Worm (Caenorhabditis elegans): Measurements from ENCODE around the gene C27D8.2.

Gene C27D8.2

ce11 chrIV:12698880-12699279 lies 12.1 kb upstream of the C27D8.2 start:
- TF ChIP-seq gmeb-1 (tag; optimal IDR thresholded peaks at IDR 0.05) (peak; percentile 24), lsy-2 (tag; optimal IDR thresholded peaks at IDR 0.05) (no peak), F13H6.1 (tag; optimal IDR thresholded peaks at IDR 0.05) (peak; percentile 23), fos-1 (tag; optimal IDR thresholded peaks at IDR 0.05) (peak; percentile 79), elt-1 (tag; optimal IDR thresholded peaks at IDR 0.05) (no peak)

- TF ChIP-seq elt-3 (tag; optimal IDR thresholded peaks at IDR 0.05) (no peak), fos-1 (tag; optimal IDR thresholded peaks at IDR 0.05) (peak; percentile 75)
Measured at ce11 chrIV:12700204-12700603, 10.8 kb upstream of the C27D8.2 start.

ce11 chrIV:12700944-12701343 lies 10.1 kb upstream of the C27D8.2 start:
- TF ChIP-seq lin-11 (tag; optimal IDR thresholded peaks at IDR 0.05), result no peak
- TF ChIP-seq fos-1 (tag; optimal IDR thresholded peaks at IDR 0.05), result peak; percentile 15
- no peak for TF ChIP-seq nhr-23 (tag; optimal IDR thresholded peaks at IDR 0.05)
- TF ChIP-seq sma-3 (GFP tag; optimal IDR thresholded peaks at IDR 0.05), result no peak
- no peak for TF ChIP-seq F13H6.1 (tag; optimal IDR thresholded peaks at IDR 0.05)

- TF ChIP-seq mab-5 (tag; optimal IDR thresholded peaks at IDR 0.05), result no peak
- TF ChIP-seq unc-39 (tag; optimal IDR thresholded peaks at IDR 0.05), result no peak
- TF ChIP-seq Y55F3AM.14 (GFP tag; optimal IDR thresholded peaks at IDR 0.05), result no peak
- TF ChIP-seq nhr-21 (tag; optimal IDR thresholded peaks at IDR 0.05), result no peak
- no peak for TF ChIP-seq ZK546.5 (tag; optimal IDR thresholded peaks at IDR 0.05)
- no peak for TF ChIP-seq nhr-77 (tag; optimal IDR thresholded peaks at IDR 0.05)
- no peak for TF ChIP-seq lin-39 (tag; optimal IDR thresholded peaks at IDR 0.05)
- no peak for TF ChIP-seq mbf-1 (tag; optimal IDR thresholded peaks at IDR 0.05)
- TF ChIP-seq snpc-4 (tag; optimal IDR thresholded peaks at IDR 0.05), result no peak
- no peak for TF ChIP-seq nhr-12 (tag; optimal IDR thresholded peaks at IDR 0.05)
- no peak for TF ChIP-seq nhr-10 (tag; optimal IDR thresholded peaks at IDR 0.05)
- no peak for TF ChIP-seq F13H6.1 (tag; optimal IDR thresholded peaks at IDR 0.05)
- no peak for TF ChIP-seq ztf-11 (tag; optimal IDR thresholded peaks at IDR 0.05)
- no peak for TF ChIP-seq elt-1 (tag; optimal IDR thresholded peaks at IDR 0.05)
- TF ChIP-seq mdl-1 (tag; optimal IDR thresholded peaks at IDR 0.05), result no peak
- TF ChIP-seq egl-27 (tag; optimal IDR thresholded peaks at IDR 0.05), result no peak
- no peak for TF ChIP-seq unc-62 (GFP tag; optimal IDR thresholded peaks at IDR 0.05)
Measured at ce11 chrIV:12703811-12704210, 7.2 kb upstream of the C27D8.2 start, which contains the start of gene C27D8.4. Gene C27D8.4, plus strand, starts transcription at chrIV:12704111.

ce11 chrIV:12711644-12712043 lies 627 bp downstream of the C27D8.2 start, which contains the start of gene C27D8.3:
Gene C27D8.3, minus strand, starts transcription at chrIV:12711744.
- TF ChIP-seq mbf-1 (tag; optimal IDR thresholded peaks at IDR 0.05) (no peak), fos-1 (tag; optimal IDR thresholded peaks at IDR 0.05) (no peak), skn-1 (tag; optimal IDR thresholded peaks at IDR 0.05) (no peak), ztf-1 (GFP tag; conservative IDR thresholded peaks at IDR 0.05) (no peak), R02D3.7 (tag; optimal IDR thresholded peaks at IDR 0.05) (no peak), ztf-11 (tag; optimal IDR thresholded peaks at IDR 0.05) (no peak), nhr-12 (tag; optimal IDR thresholded peaks at IDR 0.05) (no peak), ZK546.5 (tag; optimal IDR thresholded peaks at IDR 0.05) (no peak), snpc-4 (tag; optimal IDR thresholded peaks at IDR 0.05) (no peak), C34F6.9 (tag; optimal IDR thresholded peaks at IDR 0.05) (no peak), nhr-129 (tag; optimal IDR thresholded peaks at IDR 0.05) (no peak), nhr-6 (tag; optimal IDR thresholded peaks at IDR 0.05) (no peak), Y55F3AM.14 (GFP tag; optimal IDR thresholded peaks at IDR 0.05) (no peak), nhr-23 (tag; optimal IDR thresholded peaks at IDR 0.05) (no peak)

- no peak for TF ChIP-seq ztf-11 (tag; optimal IDR thresholded peaks at IDR 0.05)
- no peak for TF ChIP-seq unc-55 (GFP tag; optimal IDR thresholded peaks at IDR 0.05)
- no peak for TF ChIP-seq unc-62 (GFP tag; optimal IDR thresholded peaks at IDR 0.05)
- TF ChIP-seq nhr-21 (tag; optimal IDR thresholded peaks at IDR 0.05), result peak; percentile 75
- no peak for TF ChIP-seq R02D3.7 (tag; optimal IDR thresholded peaks at IDR 0.05)
- no peak for TF ChIP-seq lin-11 (tag; optimal IDR thresholded peaks at IDR 0.05)
- TF ChIP-seq mbf-1 (tag; optimal IDR thresholded peaks at IDR 0.05), result no peak
- no peak for TF ChIP-seq elt-3 (tag; optimal IDR thresholded peaks at IDR 0.05)
- TF ChIP-seq mab-5 (tag; optimal IDR thresholded peaks at IDR 0.05), result no peak
- TF ChIP-seq nhr-237 (tag; optimal IDR thresholded peaks at IDR 0.05), result no peak
- peak; percentile 67 for TF ChIP-seq gmeb-1 (tag; optimal IDR thresholded peaks at IDR 0.05)
- peak; percentile 78 for TF ChIP-seq nhr-25 (tag; optimal IDR thresholded peaks at IDR 0.05)
- TF ChIP-seq C34F6.9 (tag; optimal IDR thresholded peaks at IDR 0.05), result no peak
- TF ChIP-seq Y55F3AM.14 (GFP tag; optimal IDR thresholded peaks at IDR 0.05), result peak; percentile 53
- peak; percentile 18 for TF ChIP-seq nhr-129 (tag; optimal IDR thresholded peaks at IDR 0.05)
- TF ChIP-seq nhr-10 (tag; optimal IDR thresholded peaks at IDR 0.05), result no peak
- peak; percentile 9 for TF ChIP-seq ama-1 (optimal IDR thresholded peaks at IDR 0.05)
- TF ChIP-seq unc-39 (tag; optimal IDR thresholded peaks at IDR 0.05), result no peak
- peak; percentile 89 for TF ChIP-seq sma-3 (GFP tag; optimal IDR thresholded peaks at IDR 0.05)
- peak; percentile 38 for TF ChIP-seq skn-1 (tag; optimal IDR thresholded peaks at IDR 0.05)
- TF ChIP-seq aly-2 (tag; optimal IDR thresholded peaks at IDR 0.05), result no peak
- no peak for TF ChIP-seq ceh-16 (tag; optimal IDR thresholded peaks at IDR 0.05)
- no peak for TF ChIP-seq sem-4 (tag; optimal IDR thresholded peaks at IDR 0.05)
- TF ChIP-seq alr-1 (tag; optimal IDR thresholded peaks at IDR 0.05), result no peak
- peak; percentile 38 for TF ChIP-seq nhr-6 (tag; optimal IDR thresholded peaks at IDR 0.05)
- no peak for TF ChIP-seq egl-27 (tag; optimal IDR thresholded peaks at IDR 0.05)
- no peak for TF ChIP-seq ZK546.5 (tag; optimal IDR thresholded peaks at IDR 0.05)
- peak; percentile 89 for TF ChIP-seq sma-9 (GFP tag; optimal IDR thresholded peaks at IDR 0.05)
- TF ChIP-seq sma-9 (tag; optimal IDR thresholded peaks at IDR 0.05), result no peak
- TF ChIP-seq snpc-4 (tag; optimal IDR thresholded peaks at IDR 0.05), result no peak
- TF ChIP-seq fos-1 (tag; optimal IDR thresholded peaks at IDR 0.05), result peak; percentile 88
Measured at ce11 chrIV:12715947-12716382, 4.9 kb downstream of the C27D8.2 start.

Measured in whole organism, L2 larva.